Worm (Caenorhabditis elegans): ENCODE data around the gene flad-1.

flad-1 gene

ce11 chrII:9934570-9934969, 9.4 kb upstream of the flad-1 start:
- TF ChIP-seq nhr-11 (tag; optimal IDR thresholded peaks at IDR 0.05): no peak

ce11 chrII:9935044-9935599, 8.8 kb upstream of the flad-1 start:
- TF ChIP-seq lin-13 (GFP tag; optimal IDR thresholded peaks at IDR 0.05) (no peak), zag-1 (tag; optimal IDR thresholded peaks at IDR 0.05) (no peak), nhr-12 (tag; optimal IDR thresholded peaks at IDR 0.05) (no peak), aly-2 (tag; optimal IDR thresholded peaks at IDR 0.05) (no peak), ZK546.5 (tag; optimal IDR thresholded peaks at IDR 0.05) (no peak), ztf-1 (GFP tag; conservative IDR thresholded peaks at IDR 0.05) (no peak), unc-39 (tag; optimal IDR thresholded peaks at IDR 0.05) (no peak), nhr-23 (tag; optimal IDR thresholded peaks at IDR 0.05) (no peak), sma-9 (GFP tag; optimal IDR thresholded peaks at IDR 0.05) (peak; percentile 32), sma-9 (tag; optimal IDR thresholded peaks at IDR 0.05) (no peak), Y55F3AM.14 (GFP tag; optimal IDR thresholded peaks at IDR 0.05) (no peak), mdl-1 (tag; optimal IDR thresholded peaks at IDR 0.05) (no peak), lin-11 (tag; optimal IDR thresholded peaks at IDR 0.05) (no peak), crh-2 (tag; optimal IDR thresholded peaks at IDR 0.05) (peak; percentile 47), mbf-1 (tag; optimal IDR thresholded peaks at IDR 0.05) (no peak), fos-1 (tag; optimal IDR thresholded peaks at IDR 0.05) (peak; percentile 43), nhr-11 (tag; optimal IDR thresholded peaks at IDR 0.05) (no peak), nhr-25 (tag; optimal IDR thresholded peaks at IDR 0.05) (no peak), egl-27 (tag; optimal IDR thresholded peaks at IDR 0.05) (no peak), peb-1 (tag; optimal IDR thresholded peaks at IDR 0.05) (no peak), nhr-129 (tag; optimal IDR thresholded peaks at IDR 0.05) (no peak), alr-1 (tag; optimal IDR thresholded peaks at IDR 0.05) (no peak)

- TF ChIP-seq egl-27 (tag; optimal IDR thresholded peaks at IDR 0.05) (no peak), lin-13 (GFP tag; optimal IDR thresholded peaks at IDR 0.05) (peak; percentile 17)
Measured at ce11 chrII:9935664-9936063, 8.3 kb upstream of the flad-1 start.

- TF ChIP-seq nhr-11 (tag; optimal IDR thresholded peaks at IDR 0.05) (no peak), crh-2 (tag; optimal IDR thresholded peaks at IDR 0.05) (no peak), lsy-2 (tag; optimal IDR thresholded peaks at IDR 0.05) (no peak), nhr-25 (tag; optimal IDR thresholded peaks at IDR 0.05) (no peak), egl-27 (tag; optimal IDR thresholded peaks at IDR 0.05) (no peak), unc-39 (tag; optimal IDR thresholded peaks at IDR 0.05) (no peak), ceh-82 (tag; optimal IDR thresholded peaks at IDR 0.05) (no peak), snpc-4 (tag; optimal IDR thresholded peaks at IDR 0.05) (no peak)
Measured at ce11 chrII:9936859-9937258, 7.1 kb upstream of the flad-1 start, which contains the start of gene C05C10.3. Gene C05C10.3, minus strand, starts transcription at chrII:9936893.

ce11 chrII:9937611-9938010, 6.3 kb upstream of the flad-1 start:
- TF ChIP-seq peb-1 (tag; optimal IDR thresholded peaks at IDR 0.05): no peak
- peak; percentile 92 for TF ChIP-seq C34F6.9 (tag; optimal IDR thresholded peaks at IDR 0.05)
- TF ChIP-seq lin-39 (tag; optimal IDR thresholded peaks at IDR 0.05): no peak
- peak; percentile 91 for TF ChIP-seq sma-9 (GFP tag; optimal IDR thresholded peaks at IDR 0.05)
- no peak for TF ChIP-seq sma-9 (tag; optimal IDR thresholded peaks at IDR 0.05)
- peak; percentile 44 for TF ChIP-seq nhr-6 (tag; optimal IDR thresholded peaks at IDR 0.05)
- TF ChIP-seq skn-1 (tag; optimal IDR thresholded peaks at IDR 0.05): no peak
- peak; percentile 91 for TF ChIP-seq crh-2 (tag; optimal IDR thresholded peaks at IDR 0.05)
- TF ChIP-seq nhr-10 (tag; optimal IDR thresholded peaks at IDR 0.05): peak; percentile 93
- no peak for TF ChIP-seq ceh-16 (tag; optimal IDR thresholded peaks at IDR 0.05)
- peak; percentile 62 for TF ChIP-seq ama-1 (optimal IDR thresholded peaks at IDR 0.05)
- TF ChIP-seq sem-4 (tag; optimal IDR thresholded peaks at IDR 0.05): peak; percentile 32
- TF ChIP-seq unc-62 (GFP tag; optimal IDR thresholded peaks at IDR 0.05): no peak
- TF ChIP-seq elt-1 (tag; optimal IDR thresholded peaks at IDR 0.05): no peak
- peak; percentile 67 for TF ChIP-seq lin-13 (GFP tag; optimal IDR thresholded peaks at IDR 0.05)
- no peak for TF ChIP-seq ZK546.5 (tag; optimal IDR thresholded peaks at IDR 0.05)
- TF ChIP-seq aly-2 (tag; optimal IDR thresholded peaks at IDR 0.05): no peak
- no peak for TF ChIP-seq Y55F3AM.14 (GFP tag; optimal IDR thresholded peaks at IDR 0.05)
- TF ChIP-seq nhr-129 (tag; optimal IDR thresholded peaks at IDR 0.05): peak; percentile 94
- TF ChIP-seq zag-1 (tag; optimal IDR thresholded peaks at IDR 0.05): no peak
- TF ChIP-seq unc-55 (GFP tag; optimal IDR thresholded peaks at IDR 0.05): peak; percentile 46
- no peak for TF ChIP-seq mbf-1 (tag; optimal IDR thresholded peaks at IDR 0.05)
- peak in 1 of 2 experiments; percentile 80 for TF ChIP-seq lsy-2 (tag; optimal IDR thresholded peaks at IDR 0.05)
- TF ChIP-seq lin-11 (tag; optimal IDR thresholded peaks at IDR 0.05): no peak
- TF ChIP-seq R02D3.7 (tag; optimal IDR thresholded peaks at IDR 0.05): no peak
- TF ChIP-seq ztf-4 (tag; optimal IDR thresholded peaks at IDR 0.05): peak; percentile 82
- TF ChIP-seq F13H6.1 (tag; optimal IDR thresholded peaks at IDR 0.05): peak; percentile 83
- no peak for TF ChIP-seq alr-1 (tag; optimal IDR thresholded peaks at IDR 0.05)
- no peak for TF ChIP-seq ztf-1 (GFP tag; conservative IDR thresholded peaks at IDR 0.05)
- TF ChIP-seq unc-39 (tag; optimal IDR thresholded peaks at IDR 0.05): no peak
- TF ChIP-seq nhr-23 (tag; optimal IDR thresholded peaks at IDR 0.05): no peak
- TF ChIP-seq ceh-82 (tag; optimal IDR thresholded peaks at IDR 0.05): no peak
- peak; percentile 82 for TF ChIP-seq sma-3 (GFP tag; optimal IDR thresholded peaks at IDR 0.05)
- peak; percentile 90 for TF ChIP-seq nhr-21 (tag; optimal IDR thresholded peaks at IDR 0.05)
- TF ChIP-seq blmp-1 (tag; optimal IDR thresholded peaks at IDR 0.05; ENCODE audit: insufficient read depth): peak; percentile 86
- no peak for TF ChIP-seq nhr-11 (tag; optimal IDR thresholded peaks at IDR 0.05)

Measured in whole organism, L2 larva.